Worm (Caenorhabditis elegans): ENCODE measurements around the gene smf-2.

The smf-2 gene

DNA sequence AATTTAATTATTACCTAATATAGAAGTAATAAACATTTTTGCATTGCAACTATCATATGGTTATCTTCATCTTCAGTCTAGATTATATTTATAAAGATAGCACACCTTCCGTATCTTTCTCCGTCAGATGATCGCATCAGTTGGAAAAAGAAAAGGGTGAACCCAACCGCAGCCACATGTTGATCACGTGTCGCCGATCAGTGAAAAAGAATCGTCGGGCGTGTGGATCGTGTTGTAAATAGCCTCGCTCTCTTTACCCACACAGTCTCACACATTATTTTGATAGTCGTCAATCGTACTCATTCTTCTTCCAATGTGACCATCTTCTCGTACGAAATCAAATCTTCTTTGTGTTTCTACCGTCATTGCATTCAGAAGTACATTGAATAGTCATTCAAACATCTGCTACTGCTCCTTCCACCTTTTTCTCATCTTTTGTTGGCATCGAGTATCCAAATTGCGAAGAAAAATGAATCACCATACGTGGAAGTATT lies 25.4 kb upstream of the smf-2 start:
- TF ChIP-seq lsy-12 (tag; optimal IDR thresholded peaks at IDR 0.05) (peak; percentile 89), tbx-2 (tag; optimal IDR thresholded peaks at IDR 0.05) (peak; percentile 90), egl-27 (tag; optimal IDR thresholded peaks at IDR 0.05) (peak; percentile 91), nfya-1 (tag; optimal IDR thresholded peaks at IDR 0.05; ENCODE audit: insufficient read depth) (peak; percentile 85), pqm-1 (tag; optimal IDR thresholded peaks at IDR 0.05) (peak; percentile 89), sea-2 (GFP tag; optimal IDR thresholded peaks at IDR 0.05) (no peak), R02D3.7 (tag; optimal IDR thresholded peaks at IDR 0.05) (peak; percentile 59), pha-4 (tag; optimal IDR thresholded peaks at IDR 0.05) (peak; percentile 94), ceh-82 (tag; optimal IDR thresholded peaks at IDR 0.05) (peak; percentile 31), zag-1 (tag; optimal IDR thresholded peaks at IDR 0.05) (no peak), nhr-23 (tag; optimal IDR thresholded peaks at IDR 0.05) (peak; percentile 97), elt-3 (tag; optimal IDR thresholded peaks at IDR 0.05) (peak; percentile 75 to 89 (median 84)), unc-39 (tag; optimal IDR thresholded peaks at IDR 0.05) (no peak), ztf-11 (tag; optimal IDR thresholded peaks at IDR 0.05) (no peak), elt-1 (tag; optimal IDR thresholded peaks at IDR 0.05) (peak; percentile 98), nhr-43 (tag; optimal IDR thresholded peaks at IDR 0.05; ENCODE audit: poor library complexity, severe bottlenecking) (peak; percentile 88), lin-15B (tag; optimal IDR thresholded peaks at IDR 0.05) (no peak), ama-1 (optimal IDR thresholded peaks at IDR 0.05) (peak; percentile 99), fkh-2 (tag; optimal IDR thresholded peaks at IDR 0.05) (no peak), ztf-4 (tag; optimal IDR thresholded peaks at IDR 0.05) (peak; percentile 85), lin-39 (tag; optimal IDR thresholded peaks at IDR 0.05) (peak; percentile 17), nhr-77 (tag; optimal IDR thresholded peaks at IDR 0.05) (peak; percentile 13), mdl-1 (tag; optimal IDR thresholded peaks at IDR 0.05) (peak; percentile 99), nhr-11 (tag; optimal IDR thresholded peaks at IDR 0.05) (peak; percentile 68), unc-62 (GFP tag; optimal IDR thresholded peaks at IDR 0.05) (peak; percentile 80), nhr-28 (tag; optimal IDR thresholded peaks at IDR 0.05) (peak; percentile 67), fkh-10 (GFP tag; optimal IDR thresholded peaks at IDR 0.05) (no peak), nhr-237 (tag; optimal IDR thresholded peaks at IDR 0.05) (no peak), jun-1 (tag; optimal IDR thresholded peaks at IDR 0.05) (peak; percentile 76), hmg-11 (tag; optimal IDR thresholded peaks at IDR 0.05) (no peak), nhr-25 (tag; optimal IDR thresholded peaks at IDR 0.05) (peak; percentile 98), nhr-12 (tag; optimal IDR thresholded peaks at IDR 0.05) (no peak), ceh-28 (tag; optimal IDR thresholded peaks at IDR 0.05) (peak; percentile 71), daf-12 (tag; optimal IDR thresholded peaks at IDR 0.05) (no peak), elt-2 (tag; optimal IDR thresholded peaks at IDR 0.05) (peak; percentile 98), fos-1 (tag; optimal IDR thresholded peaks at IDR 0.05) (peak; percentile 82), egl-5 (tag; optimal IDR thresholded peaks at IDR 0.05) (peak; percentile 80), nhr-76 (tag; optimal IDR thresholded peaks at IDR 0.05) (peak; percentile 16), nhr-67 (tag; optimal IDR thresholded peaks at IDR 0.05) (no peak), eor-1 (tag; optimal IDR thresholded peaks at IDR 0.05) (peak in 1 of 2 experiments; percentile 71), ceh-16 (tag; optimal IDR thresholded peaks at IDR 0.05) (no peak), ceh-9 (tag; optimal IDR thresholded peaks at IDR 0.05) (no peak), snpc-4 (tag; optimal IDR thresholded peaks at IDR 0.05) (peak; percentile 46), mml-1 (tag; optimal IDR thresholded peaks at IDR 0.05) (peak; percentile 92), ZK546.5 (tag; optimal IDR thresholded peaks at IDR 0.05) (no peak), skn-1 (tag; optimal IDR thresholded peaks at IDR 0.05) (no peak), aly-2 (tag; optimal IDR thresholded peaks at IDR 0.05) (no peak)
